Fruit fly (Drosophila melanogaster) whole organism, embryonic: Measurements from ENCODE around the gene CG43131.

Source experiments
- Ada2b ChIP-seq: fragments of 200-800 bp; sonication (Bioruptor generic); IDR thresholded peaks from 2 replicates; pipeline ENCODE4 v1.3.6; 2022; ENCODE audit warnings: missing biosample characterization, missing genetic modification characterization
- Bgb ChIP-seq: fragments of 200-800 bp; sonication (Bioruptor generic); IDR thresholded peaks from 2 replicates; pipeline ENCODE4 v1.3.6; 2022; ENCODE audit warnings: missing biosample characterization, missing genetic modification characterization; ENCODE audit not compliant: partially characterized antibody
- Bteb2 ChIP-seq: fragments of 200-800 bp; sonication (Bioruptor generic); optimal IDR thresholded peaks from 2 replicates; lab custom pipeline; 2016; ENCODE audit warnings: missing biosample characterization, missing genetic modification characterization
- CG11093 ChIP-seq: fragments of 200-800 bp; sonication (Bioruptor generic); IDR thresholded peaks from 3 replicates; pipeline ENCODE4 v1.3.6; 2022; ENCODE audit warnings: missing biosample characterization, missing genetic modification characterization
- CG12659 ChIP-seq: fragments of 200-800 bp; sonication (Bioruptor generic); optimal IDR thresholded peaks from 3 replicates; lab custom pipeline; 2017; ENCODE audit warnings: mild to moderate bottlenecking, missing biosample characterization, missing genetic modification reagents, missing genetic modification characterization
- CG12744 ChIP-seq: fragments of 200-800 bp; sonication (Bioruptor generic); optimal IDR thresholded peaks from 2 replicates; lab custom pipeline; 2016; ENCODE audit warnings: missing biosample characterization, missing genetic modification characterization
- CG12769 ChIP-seq: fragments of 200-800 bp; sonication (Bioruptor generic); optimal IDR thresholded peaks from 2 replicates; lab custom pipeline; 2019; ENCODE audit warnings: missing biosample characterization, mild to moderate bottlenecking, missing genetic modification characterization, moderate library complexity
- CG13624 ChIP-seq: fragments of 200-800 bp; sonication (Bioruptor generic); optimal IDR thresholded peaks from 2 replicates; lab custom pipeline; 2016; ENCODE audit warnings: missing biosample characterization, missing genetic modification characterization
- CG14965 ChIP-seq: fragments of 200-800 bp; sonication (Bioruptor generic); optimal IDR thresholded peaks from 2 replicates; lab custom pipeline; 2016; ENCODE audit warnings: missing biosample characterization, missing genetic modification characterization, borderline replicate concordance
- CG15011 ChIP-seq: fragments of 200-800 bp; sonication (Bioruptor generic); optimal IDR thresholded peaks from 3 replicates; lab custom pipeline; 2018; ENCODE audit warnings: missing biosample characterization, mild to moderate bottlenecking, missing genetic modification characterization
- CG17361 ChIP-seq: fragments of 200-800 bp; sonication (Bioruptor generic); IDR thresholded peaks from 3 replicates; pipeline ENCODE4 v1.3.6; 2022; ENCODE audit warnings: missing biosample characterization, missing genetic modification characterization
- CG2129 ChIP-seq: fragments of 200-800 bp; sonication (Bioruptor generic); IDR thresholded peaks from 2 replicates; pipeline ENCODE4 v1.3.6; 2022; ENCODE audit warnings: missing biosample characterization, missing genetic modification characterization; ENCODE audit not compliant: partially characterized antibody
- CG31224 ChIP-seq: fragments of 200-800 bp; sonication (Bioruptor generic); IDR thresholded peaks from 2 replicates; pipeline ENCODE4 v1.3.6; 2022; ENCODE audit warnings: missing biosample characterization, missing genetic modification characterization
- CG4404 ChIP-seq: fragments of 200-800 bp; sonication (Bioruptor generic); IDR thresholded peaks from 2 replicates; pipeline ENCODE4 v1.3.6; 2022; ENCODE audit warnings: missing biosample characterization, missing genetic modification characterization
- CG6683 ChIP-seq: fragments of 200-800 bp; sonication (Bioruptor generic); optimal IDR thresholded peaks from 2 replicates; lab custom pipeline; 2017; ENCODE audit warnings: missing biosample characterization, mild to moderate bottlenecking, missing genetic modification characterization, missing genetic modification reagents
- CG7556 ChIP-seq: fragments of 200-800 bp; sonication (Bioruptor generic); optimal IDR thresholded peaks from 2 replicates; lab custom pipeline; 2017; ENCODE audit warnings: missing biosample characterization, mild to moderate bottlenecking, missing genetic modification characterization
- CG8924 ChIP-seq: fragments of 200-800 bp; optimal IDR thresholded peaks from 3 replicates; lab custom pipeline; 2019; ENCODE audit warnings: missing biosample characterization, mild to moderate bottlenecking, missing genetic modification characterization, moderate library complexity
- CrebB ChIP-seq: fragments of 200-800 bp; sonication (Bioruptor generic); optimal IDR thresholded peaks from 3 replicates; lab custom pipeline; 2018; ENCODE audit warnings: missing biosample characterization, mild to moderate bottlenecking, missing genetic modification characterization
- D19B ChIP-seq: fragments of 200-800 bp; sonication (Bioruptor generic); optimal IDR thresholded peaks from 2 replicates; lab custom pipeline; 2017; ENCODE audit warnings: missing biosample characterization, mild to moderate bottlenecking, missing genetic modification characterization
- Gsc ChIP-seq: fragments of 200-800 bp; sonication (Bioruptor generic); IDR thresholded peaks from 2 replicates; pipeline ENCODE4 v1.3.6; 2022; ENCODE audit warnings: missing biosample characterization, missing genetic modification characterization
- HLH4C ChIP-seq: fragments of 200-800 bp; sonication (Bioruptor generic); IDR thresholded peaks from 3 replicates; pipeline ENCODE4 v1.3.6; 2022; ENCODE audit warnings: missing biosample characterization, missing genetic modification characterization; ENCODE audit not compliant: partially characterized antibody
- Hey ChIP-seq: fragments of 200-800 bp; sonication (Bioruptor generic); optimal IDR thresholded peaks from 3 replicates; lab custom pipeline; 2018; ENCODE audit warnings: missing biosample characterization, mild to moderate bottlenecking, missing genetic modification characterization
- HmgD ChIP-seq: fragments of 200-800 bp; sonication (Bioruptor generic); optimal IDR thresholded peaks from 3 replicates; lab custom pipeline; 2016; ENCODE audit warnings: missing biosample characterization, missing genetic modification characterization
- Hr39 ChIP-seq: fragments of >200 bp; optimal IDR thresholded peaks from 2 replicates; lab custom pipeline; 2017
- Lim3 ChIP-seq: fragments of 200-800 bp; sonication (Bioruptor generic); IDR thresholded peaks from 2 replicates; pipeline ENCODE4 v1.3.6; 2022; ENCODE audit warnings: missing biosample characterization, missing genetic modification characterization
- Myb ChIP-seq: fragments of 200-800 bp; sonication (Bioruptor generic); optimal IDR thresholded peaks from 2 replicates; lab custom pipeline; 2016; ENCODE audit warnings: missing biosample characterization, missing genetic modification characterization
- NC2β ChIP-seq: fragments of 200-800 bp; sonication (Bioruptor generic); optimal IDR thresholded peaks from 2 replicates; lab custom pipeline; 2016; ENCODE audit warnings: missing biosample characterization, missing genetic modification characterization
- Oaz ChIP-seq: fragments of 200-800 bp; sonication (Bioruptor generic); IDR thresholded peaks from 2 replicates; pipeline ENCODE4 v1.3.6; 2022; ENCODE audit warnings: missing biosample characterization, missing genetic modification characterization
- Spps ChIP-seq: fragments of 200-800 bp; sonication (Bioruptor generic); optimal IDR thresholded peaks from 2 replicates; lab custom pipeline; 2018; ENCODE audit warnings: missing biosample characterization, mild to moderate bottlenecking, missing genetic modification characterization
- ap ChIP-seq: fragments of 200-800 bp; sonication (Bioruptor generic); IDR thresholded peaks from 2 replicates; pipeline ENCODE4 v1.3.6; 2022; ENCODE audit warnings: missing biosample characterization, missing genetic modification characterization
- bigmax ChIP-seq: fragments of 200-800 bp; sonication (Bioruptor generic); optimal IDR thresholded peaks from 2 replicates; lab custom pipeline; 2018; ENCODE audit warnings: missing biosample characterization, mild to moderate bottlenecking, missing genetic modification characterization
- bowl ChIP-seq: fragments of 200-800 bp; sonication (Bioruptor generic); IDR thresholded peaks from 2 replicates; pipeline ENCODE4 v1.3.6; 2022; ENCODE audit warnings: missing biosample characterization, missing genetic modification characterization
- cato ChIP-seq: fragments of 200-800 bp; sonication (Bioruptor generic); optimal IDR thresholded peaks from 2 replicates; lab custom pipeline; 2016; ENCODE audit warnings: missing biosample characterization, missing genetic modification characterization, borderline replicate concordance
- crc ChIP-seq: fragments of 200-800 bp; sonication (Bioruptor generic); optimal IDR thresholded peaks from 2 replicates; lab custom pipeline; 2016; ENCODE audit warnings: missing biosample characterization, missing genetic modification characterization
- dmrt99B ChIP-seq: fragments of 200-800 bp; sonication (Bioruptor generic); optimal IDR thresholded peaks from 2 replicates; lab custom pipeline; 2018; ENCODE audit warnings: missing biosample characterization, mild to moderate bottlenecking, missing genetic modification characterization, moderate library complexity
- esg ChIP-seq: fragments of 200-800 bp; sonication (Bioruptor generic); conservative IDR thresholded peaks from 2 replicates; pipeline ENCODE4 v1.3.6; 2022; ENCODE audit warnings: missing biosample characterization, missing genetic modification characterization
- exex ChIP-seq: fragments of 200-800 bp; sonication (Bioruptor generic); optimal IDR thresholded peaks from 4 replicates; lab custom pipeline; 2018; ENCODE audit warnings: missing biosample characterization, mild to moderate bottlenecking, missing genetic modification characterization, moderate library complexity
- fu2 ChIP-seq: fragments of 200-800 bp; sonication (Bioruptor generic); optimal IDR thresholded peaks from 2 replicates; lab custom pipeline; 2016; ENCODE audit warnings: missing biosample characterization, missing genetic modification characterization
- gce ChIP-seq: fragments of 200-800 bp; sonication (Bioruptor generic); IDR thresholded peaks from 3 replicates; pipeline ENCODE4 v1.3.6; 2022; ENCODE audit warnings: missing biosample characterization, missing genetic modification characterization
- gfzf ChIP-seq: fragments of 200-800 bp; sonication (Bioruptor generic); optimal IDR thresholded peaks from 2 replicates; lab custom pipeline; 2016; ENCODE audit warnings: missing biosample characterization, mild to moderate bottlenecking, missing genetic modification characterization, moderate library complexity
- hkb ChIP-seq, 2 experiments: fragments of 200-800 bp in 1 of 2; fragments of >200 bp in 1 of 2; sonication (Bioruptor generic) in 1 of 2; IDR thresholded peaks in 1 of 2; optimal IDR thresholded peaks in 1 of 2; 2 replicates each; pipeline versions ENCODE4 v1.3.6 to Lab custom; 2017 to 2022; ENCODE audit warnings: missing biosample characterization in 1 of 2, missing genetic modification characterization in 1 of 2
- jing ChIP-seq: fragments of 200-800 bp; sonication (Bioruptor generic); optimal IDR thresholded peaks from 2 replicates; lab custom pipeline; 2018; ENCODE audit warnings: missing biosample characterization, mild to moderate bottlenecking, missing genetic modification characterization
- lilli ChIP-seq: fragments of 200-800 bp; sonication (Bioruptor generic); optimal IDR thresholded peaks from 3 replicates; lab custom pipeline; 2016; ENCODE audit warnings: missing biosample characterization, missing genetic modification characterization
- lola ChIP-seq, 3 experiments: fragments of >200 bp in 2 of 3; fragments of 200-800 bp in 1 of 3; sonication (Bioruptor generic) in 1 of 3; optimal IDR thresholded peaks; 2 replicates each; lab custom pipeline; 2017 to 2019; ENCODE audit warnings: missing biosample characterization in 3 of 3, missing genetic modification characterization in 3 of 3, mild to moderate bottlenecking in 1 of 3, moderate library complexity in 1 of 3
- oc ChIP-seq: fragments of 200-800 bp; sonication (Bioruptor generic); optimal IDR thresholded peaks from 2 replicates; lab custom pipeline; 2018; ENCODE audit warnings: missing biosample characterization, mild to moderate bottlenecking, missing genetic modification characterization, moderate library complexity
- pfk ChIP-seq: fragments of 200-800 bp; sonication (Bioruptor generic); optimal IDR thresholded peaks from 2 replicates; lab custom pipeline; 2018; ENCODE audit warnings: missing biosample characterization, mild to moderate bottlenecking, missing genetic modification characterization, moderate library complexity
- repo ChIP-seq: fragments of 200-800 bp; sonication (Bioruptor generic); optimal IDR thresholded peaks from 2 replicates; lab custom pipeline; 2016; ENCODE audit warnings: missing biosample characterization, missing genetic modification characterization
- salm ChIP-seq: fragments of 200-800 bp; sonication (Bioruptor generic); optimal IDR thresholded peaks from 2 replicates; lab custom pipeline; 2018; ENCODE audit warnings: missing biosample characterization, mild to moderate bottlenecking, missing genetic modification characterization
- trh ChIP-seq: fragments of 200-800 bp; sonication (Bioruptor generic); optimal IDR thresholded peaks from 2 replicates; lab custom pipeline; 2016; ENCODE audit warnings: missing biosample characterization, missing genetic modification characterization
- zfh2 ChIP-seq: fragments of 200-800 bp; sonication (Bioruptor generic); optimal IDR thresholded peaks from 2 replicates; lab custom pipeline; 2016; ENCODE audit warnings: missing biosample characterization, missing genetic modification characterization

The CG43131 gene

DNA sequence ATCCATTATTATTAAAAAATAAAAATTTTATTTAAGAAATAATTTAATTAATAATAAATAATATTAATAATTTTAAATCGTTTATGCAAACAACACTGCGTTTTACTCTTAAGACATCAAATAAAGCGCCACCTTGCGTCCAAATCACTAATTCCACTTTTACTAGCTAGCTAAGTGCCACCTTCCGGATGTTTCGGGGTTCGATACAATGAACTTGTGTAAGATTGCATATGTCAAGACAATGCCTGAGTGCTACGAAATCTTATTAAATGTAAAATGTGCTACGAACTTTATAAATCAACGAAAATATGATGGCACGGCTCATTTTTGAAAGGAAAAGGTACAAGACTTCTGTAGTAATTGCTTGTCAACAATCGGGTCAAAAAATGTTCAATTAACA lies 17.9 kb upstream of the CG43131 start (continued):
- TF ChIP-seq Hey (no peak), CG15011 (GFP tag; lab: Kevin White, UChicago) (no peak), HLH4C (GFP tag; lab: Robert Waterston, UW) (no peak), CG8924 (tag; lab: Kevin White, UChicago) (peak; percentile 67), NC2β (GFP tag; lab: Kevin White, UChicago) (peak; percentile 58), Gsc (GFP tag; lab: Robert Waterston, UW) (peak; percentile 47; the same call in 1 of the 2 replicates), exex (tag; lab: Kevin White, UChicago) (peak; percentile 19), lola (GFP tag; optimal IDR thresholded peaks at IDR 0.05; lab: Kevin White, UChicago) (no peak), oc (tag; lab: Kevin White, UChicago) (peak; percentile 82), CG12769 (tag; lab: Kevin White, UChicago) (peak; percentile 62), CG7556 (GFP tag; lab: Kevin White, UChicago) (no peak), trh (GFP tag; lab: Kevin White, UChicago) (peak; percentile 51), CG2129 (no peak), Spps (peak; percentile 34), CG11093 (GFP tag; lab: Robert Waterston, UW) (no peak; the same call in 2 of the 3 replicates), Lim3 (GFP tag; lab: Robert Waterston, UW) (no peak), CrebB (no peak), esg (GFP tag; lab: Robert Waterston, UW) (peak; percentile 36), jing (GFP tag; lab: Kevin White, UChicago) (no peak), CG12744 (peak; percentile 63), D19B (GFP tag; lab: Kevin White, UChicago) (no peak), repo (GFP tag; lab: Kevin White, UChicago) (peak; percentile 43), Bgb (peak; percentile 60), Ada2b (GFP tag; lab: Robert Waterston, UW) (peak; percentile 48), CG4404 (GFP tag; lab: Robert Waterston, UW) (no peak), gce (GFP tag; lab: Robert Waterston, UW) (no peak), bowl (GFP tag; lab: Robert Waterston, UW) (no peak), CG13624 (GFP tag; lab: Kevin White, UChicago) (peak; percentile 64), crc (GFP tag; lab: Kevin White, UChicago) (no peak), zfh2 (GFP tag; lab: Kevin White, UChicago) (peak; percentile 78), cato (GFP tag; lab: Kevin White, UChicago) (peak; percentile 30), CG12659 (peak; percentile 80), Oaz (GFP tag; lab: Robert Waterston, UW) (0 out of 2 replicates have a peak, but pooled peaks have one; percentile 16), fu2 (GFP tag; lab: Kevin White, UChicago) (peak; percentile 25), hkb (optimal IDR thresholded peaks at IDR 0.05; lab: Kevin White, UChicago) (no peak), hkb (GFP tag; IDR thresholded peaks at IDR 0.05; lab: Robert Waterston, UW) (no peak), lilli (peak; percentile 69), gfzf (GFP tag; lab: Kevin White, UChicago) (peak; percentile 39), pfk (peak; percentile 27), dmrt99B (tag; lab: Kevin White, UChicago) (peak; percentile 22), salm (tag; lab: Kevin White, UChicago) (no peak), Bteb2 (GFP tag; lab: Kevin White, UChicago) (peak; percentile 27), HmgD (GFP tag; lab: Kevin White, UChicago) (peak; percentile 95), CG31224 (GFP tag; lab: Robert Waterston, UW) (no peak), bigmax (GFP tag; lab: Kevin White, UChicago) (no peak), CG14965 (GFP tag; lab: Kevin White, UChicago) (peak; percentile 17), Myb (GFP tag; lab: Kevin White, UChicago) (peak; percentile 87), CG6683 (no peak), Hr39 (no peak), CG17361 (no peak; the same call in 2 of the 3 replicates), ap (GFP tag; lab: Robert Waterston, UW) (no peak)
